Worm (Caenorhabditis elegans): ENCODE data around the gene eef-1G.

DNA sequence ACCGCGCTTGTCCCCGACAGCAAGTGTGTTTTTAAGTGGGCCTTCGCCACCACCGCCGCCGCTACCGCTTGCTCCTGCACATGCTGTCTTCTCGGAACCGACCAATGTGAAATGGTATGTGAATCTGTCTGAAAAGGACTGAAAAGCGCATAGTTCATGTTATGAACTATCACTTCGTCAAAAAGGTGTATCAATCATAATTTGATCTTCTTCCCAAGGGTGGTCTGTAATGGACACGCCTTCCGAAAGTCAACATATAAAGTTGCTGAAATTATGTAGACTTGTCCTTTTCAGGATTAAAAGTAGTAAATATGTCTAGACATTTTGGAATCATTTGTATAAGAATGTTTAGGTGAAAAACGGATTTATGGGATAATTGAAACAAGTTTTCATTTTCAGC lies 23.4 kb upstream of the eef-1G start, which contains the start of gene zip-9:
- TF ChIP-seq ztf-23 (GFP tag; IDR thresholded peaks at IDR 0.05) (no peak), klf-2 (GFP tag; conservative IDR thresholded peaks at IDR 0.05) (no peak), cog-1 (tag; optimal IDR thresholded peaks at IDR 0.05) (no peak)
